Worm (Caenorhabditis elegans): ENCODE results near the gene C31H2.14.

DNA sequence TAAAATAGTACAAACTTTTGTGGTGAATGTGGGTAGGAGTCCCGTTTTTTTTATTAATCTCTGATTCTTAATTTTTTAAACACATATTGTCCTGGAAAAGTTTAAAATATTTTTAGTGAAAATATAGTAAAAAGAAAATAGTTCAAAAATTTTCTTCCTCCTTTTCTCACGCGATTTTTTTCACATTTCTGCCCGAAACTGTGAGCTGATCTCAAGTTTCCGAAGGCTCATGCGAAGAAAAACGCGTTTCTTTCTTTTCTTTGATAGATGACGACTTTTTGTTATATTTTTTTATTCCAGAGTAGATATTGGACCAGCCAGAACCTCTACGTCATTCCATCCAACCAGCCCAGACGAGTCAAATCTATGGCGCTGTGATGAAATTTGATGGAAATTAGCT, 35.9 kb downstream of the C31H2.14 start, which contains the start of gene T03G11.9:
- TF ChIP-seq nhr-76 (tag; optimal IDR thresholded peaks at IDR 0.05) = no peak
- no peak for TF ChIP-seq ets-5 (GFP tag; IDR thresholded peaks at IDR 0.05)
- TF ChIP-seq mdl-1 (tag; optimal IDR thresholded peaks at IDR 0.05) = no peak
- TF ChIP-seq unc-62 (GFP tag; optimal IDR thresholded peaks at IDR 0.05) = no peak
